Worm (Caenorhabditis elegans) whole organism, L4 larva: ENCODE measurements around the gene lgc-57.

ENCODE experiments used
- ceh-32 ChIP-seq: sonication (generic microtip); optimal IDR thresholded peaks from 2 replicates; lab custom pipeline; 2016; ENCODE audit warnings: mild to moderate bottlenecking, missing genetic modification characterization, missing compliant biosample characterization; ENCODE audit not compliant: poor library complexity
- hif-1 ChIP-seq, 2 experiments: sonication (generic microtip); optimal IDR thresholded peaks; 2 replicates each; lab custom pipeline; 2016 to 2017; ENCODE audit warnings: missing compliant biosample characterization in 2 of 2, missing genetic modification characterization in 2 of 2, missing genetic modification reagents in 2 of 2, missing genotype in 2 of 2, mild to moderate bottlenecking in 1 of 2
- lin-39 ChIP-seq: fragments of 150-350 bp; optimal IDR thresholded peaks from 2 replicates; lab custom pipeline; 2014; ENCODE audit warnings: missing biosample characterization, missing genetic modification reagents, missing genetic modification characterization
- lsy-2 ChIP-seq, 2 experiments: fragments of 150-350 bp in 1 of 2; sonication (generic microtip) in 1 of 2; optimal IDR thresholded peaks; 2 replicates each; lab custom pipeline; 2014 to 2017; ENCODE audit warnings: missing biosample characterization in 2 of 2, missing genetic modification characterization in 2 of 2
- nhr-41 ChIP-seq: fragments of 200-800 bp; sonication (Bioruptor generic); IDR thresholded peaks from 2 replicates; pipeline ENCODE4 v1.3.6; 2022; ENCODE audit warnings: missing genetic modification reagents, missing genetic modification characterization, missing compliant biosample characterization
- unc-62 ChIP-seq, 3 experiments: fragments of 150-350 bp in 1 of 3; sonication (generic microtip); optimal IDR thresholded peaks in 2 of 3; peaks in 1 of 3; 1 replicate in 1 of 3; 2 replicates in 2 of 3; lab custom pipeline; 2014 to 2017; ENCODE audit warnings: missing biosample characterization in 3 of 3, missing genetic modification characterization in 3 of 3, missing genetic modification reagents in 3 of 3, missing genotype in 1 of 3

- TF ChIP-seq lin-39 (tag; lab: Kevin White, UChicago) (no peak), lsy-2 (tag; optimal IDR thresholded peaks at IDR 0.05; lab: Kevin White, UChicago) (no peak), ceh-32 (tag; lab: Kevin White, UChicago) (no peak), nhr-41 (GFP tag; lab: Robert Waterston, UW) (no peak), hif-1 (tag; optimal IDR thresholded peaks at IDR 0.05; lab: Kevin White, UChicago) (no peak), unc-62 (GFP tag; optimal IDR thresholded peaks at IDR 0.05 in 1 of 2; lab: Kevin White, UChicago) (no peak), unc-62 (tag; optimal IDR thresholded peaks at IDR 0.05; lab: Kevin White, UChicago) (no peak)
Observed at ce11 chrII:10652112-10652511, 42.7 kb upstream of the lgc-57 start, which contains the start of gene nphp-1.
